Worm (Caenorhabditis elegans) whole organism, mixed stage, embryonic: ENCODE measurements around the gene T26C5.2.

Source experiments
- bed-3 ChIP-seq: fragments of 200-800 bp; sonication (Bioruptor generic); optimal IDR thresholded peaks from 3 replicates; lab custom pipeline; 2018; ENCODE audit warnings: mild to moderate bottlenecking, missing genetic modification characterization, moderate library complexity, missing compliant biosample characterization
- blmp-1 ChIP-seq: fragments of 150-350 bp; optimal IDR thresholded peaks from 2 replicates; lab custom pipeline; 2014; ENCODE audit warnings: missing biosample characterization, missing genetic modification characterization
- ceh-39 ChIP-seq: fragments of 150-350 bp; optimal IDR thresholded peaks from 2 replicates; lab custom pipeline; 2014; ENCODE audit warnings: missing biosample characterization, missing genetic modification characterization
- ceh-43 ChIP-seq: fragments of 200-800 bp; sonication (Bioruptor generic); optimal IDR thresholded peaks from 2 replicates; lab custom pipeline; 2018; ENCODE audit warnings: mild to moderate bottlenecking, missing genetic modification characterization, moderate library complexity, missing compliant biosample characterization
- ceh-83 ChIP-seq: fragments of 200-800 bp; sonication (Bioruptor generic); optimal IDR thresholded peaks from 2 replicates; lab custom pipeline; 2018; ENCODE audit warnings: mild to moderate bottlenecking, missing genetic modification characterization, missing compliant biosample characterization
- ces-1 ChIP-seq: fragments of 150-350 bp; optimal IDR thresholded peaks from 2 replicates; lab custom pipeline; 2014; ENCODE audit warnings: missing biosample characterization, missing genetic modification reagents, missing genetic modification characterization
- cnd-1 ChIP-seq: fragments of 200-800 bp; sonication (Bioruptor generic); optimal IDR thresholded peaks from 2 replicates; lab custom pipeline; 2018; ENCODE audit warnings: mild to moderate bottlenecking, missing genetic modification characterization, missing compliant biosample characterization
- drap-1 ChIP-seq: fragments of 200-800 bp; sonication (Bioruptor generic); optimal IDR thresholded peaks from 3 replicates; lab custom pipeline; 2018; ENCODE audit warnings: mild to moderate bottlenecking, missing genetic modification characterization, missing compliant biosample characterization
- elt-1 ChIP-seq: sonication (generic microtip); optimal IDR thresholded peaks from 2 replicates; lab custom pipeline; 2017; ENCODE audit warnings: missing genetic modification characterization, mild to moderate bottlenecking, missing compliant biosample characterization, antibody characterized with exemption, moderate library complexity, borderline replicate concordance; ENCODE audit not compliant: insufficient read depth
- elt-3 ChIP-seq: fragments of 150-350 bp; optimal IDR thresholded peaks from 2 replicates; lab custom pipeline; 2014; ENCODE audit warnings: missing biosample characterization, missing genetic modification characterization
- flh-1 ChIP-seq: fragments of 200-800 bp; sonication (Bioruptor generic); optimal IDR thresholded peaks from 2 replicates; lab custom pipeline; 2018; ENCODE audit warnings: mild to moderate bottlenecking, missing genetic modification characterization, moderate library complexity, missing compliant biosample characterization
- ham-2 ChIP-seq: fragments of 200-800 bp; sonication (Bioruptor generic); optimal IDR thresholded peaks from 2 replicates; lab custom pipeline; 2018; ENCODE audit warnings: mild to moderate bottlenecking, missing genetic modification characterization, missing compliant biosample characterization
- hlh-1 ChIP-seq: fragments of 150-350 bp; optimal IDR thresholded peaks from 2 replicates; lab custom pipeline; 2014; ENCODE audit warnings: missing biosample characterization, missing genetic modification reagents, missing genetic modification characterization
- lin-13 ChIP-seq: fragments of 150-350 bp; optimal IDR thresholded peaks from 2 replicates; lab custom pipeline; 2014; ENCODE audit warnings: missing biosample characterization, missing genetic modification characterization
- lin-32 ChIP-seq: fragments of 200-800 bp; sonication (Bioruptor generic); optimal IDR thresholded peaks from 2 replicates; lab custom pipeline; 2018; ENCODE audit warnings: mild to moderate bottlenecking, missing genetic modification characterization, missing compliant biosample characterization
- lsy-2 ChIP-seq: fragments of 150-350 bp; optimal IDR thresholded peaks from 2 replicates; lab custom pipeline; 2014; ENCODE audit warnings: missing biosample characterization, missing genetic modification characterization
- mab-5 ChIP-seq: fragments of 150-350 bp; optimal IDR thresholded peaks from 2 replicates; lab custom pipeline; 2014; ENCODE audit warnings: missing biosample characterization, missing genetic modification characterization
- mep-1 ChIP-seq: fragments of 150-350 bp; optimal IDR thresholded peaks from 2 replicates; lab custom pipeline; 2017; ENCODE audit warnings: missing biosample characterization, missing genetic modification reagents, missing genetic modification characterization, inconsistent platforms
- mls-2 ChIP-seq: sonication (generic microtip); optimal IDR thresholded peaks from 2 replicates; lab custom pipeline; 2016; ENCODE audit warnings: mild to moderate bottlenecking, missing genetic modification characterization, moderate library complexity, missing compliant biosample characterization
- nhr-12 ChIP-seq: fragments of 150-350 bp; optimal IDR thresholded peaks from 2 replicates; lab custom pipeline; 2014; ENCODE audit warnings: missing biosample characterization, missing genetic modification characterization
- nhr-2 ChIP-seq: fragments of 150-350 bp; optimal IDR thresholded peaks from 2 replicates; lab custom pipeline; 2014; ENCODE audit warnings: missing biosample characterization, missing genetic modification characterization
- nhr-237 ChIP-seq: fragments of 150-350 bp; optimal IDR thresholded peaks from 2 replicates; lab custom pipeline; 2014; ENCODE audit warnings: missing biosample characterization, missing genetic modification characterization
- nhr-28 ChIP-seq: fragments of 150-350 bp; optimal IDR thresholded peaks from 2 replicates; lab custom pipeline; 2014; ENCODE audit warnings: missing biosample characterization, missing genetic modification characterization
- nhr-76 ChIP-seq: sonication (generic microtip); optimal IDR thresholded peaks from 2 replicates; lab custom pipeline; 2017; ENCODE audit warnings: missing biosample characterization, missing genetic modification characterization
- pha-4 ChIP-seq: fragments of 150-350 bp; optimal IDR thresholded peaks from 2 replicates; lab custom pipeline; 2018; ENCODE audit warnings: missing biosample characterization, missing genetic modification reagents, missing genetic modification characterization
- sem-2 ChIP-seq: fragments of 200-800 bp; sonication (Bioruptor generic); optimal IDR thresholded peaks from 2 replicates; lab custom pipeline; 2018; ENCODE audit warnings: mild to moderate bottlenecking, missing genetic modification characterization, missing compliant biosample characterization
- snpc-4 ChIP-seq: fragments of 150-350 bp; optimal IDR thresholded peaks from 2 replicates; lab custom pipeline; 2014; ENCODE audit warnings: missing biosample characterization, missing genetic modification characterization
- sptf-1 ChIP-seq: sonication (generic microtip); optimal IDR thresholded peaks from 2 replicates; lab custom pipeline; 2017; ENCODE audit warnings: mild to moderate bottlenecking, missing genetic modification characterization, moderate library complexity, missing compliant biosample characterization
- unc-120 ChIP-seq: sonication (generic microtip); optimal IDR thresholded peaks from 2 replicates; lab custom pipeline; 2017; ENCODE audit warnings: missing genetic modification characterization, missing compliant biosample characterization; ENCODE audit not compliant: poor library complexity, severe bottlenecking
- unc-39 ChIP-seq: fragments of 150-350 bp; optimal IDR thresholded peaks from 2 replicates; lab custom pipeline; 2014; ENCODE audit warnings: missing biosample characterization, missing genetic modification characterization
- unc-62 ChIP-seq: fragments of 150-350 bp; optimal IDR thresholded peaks from 2 replicates; lab custom pipeline; 2014; ENCODE audit warnings: missing biosample characterization, missing genetic modification reagents, missing genetic modification characterization
- zip-8 ChIP-seq: fragments of 150-350 bp; optimal IDR thresholded peaks from 2 replicates; lab custom pipeline; 2014; ENCODE audit warnings: missing biosample characterization, missing genetic modification characterization
- ztf-11 ChIP-seq: fragments of 150-350 bp; optimal IDR thresholded peaks from 2 replicates; lab custom pipeline; 2014; ENCODE audit warnings: missing biosample characterization, missing genetic modification characterization

The T26C5.2 gene

ce11 chrII:9194195-9194594 is 38.8 kb upstream of the T26C5.2 start, which contains the start of gene twk-4:
Gene twk-4, minus strand, starts transcription at chrII:9194295.
- TF ChIP-seq lsy-2 (tag; lab: Kevin White, UChicago) = no peak
- TF ChIP-seq lin-32 = no peak
- TF ChIP-seq cnd-1 (tag; lab: Kevin White, UChicago) = no peak
- no peak for TF ChIP-seq mls-2
- TF ChIP-seq zip-8 (tag; lab: Kevin White, UChicago) = no peak
- TF ChIP-seq drap-1 = no peak
- TF ChIP-seq lin-13 (tag; lab: Kevin White, UChicago) = no peak
- TF ChIP-seq sptf-1 (tag; lab: Kevin White, UChicago) = no peak
- no peak for TF ChIP-seq bed-3 (GFP tag; lab: Kevin White, UChicago)
- TF ChIP-seq ces-1 (GFP tag; lab: Kevin White, UChicago) = no peak
- TF ChIP-seq unc-120 (tag; lab: Kevin White, UChicago) = no peak
- no peak for TF ChIP-seq unc-39 (tag; lab: Kevin White, UChicago)
- TF ChIP-seq nhr-28 (tag; lab: Kevin White, UChicago) = no peak
- TF ChIP-seq nhr-76 (tag; lab: Kevin White, UChicago) = no peak
- no peak for TF ChIP-seq ceh-39
- no peak for TF ChIP-seq elt-3 (tag; lab: Kevin White, UChicago)
- TF ChIP-seq nhr-2 (tag; lab: Kevin White, UChicago) = no peak
- TF ChIP-seq blmp-1 (tag; lab: Kevin White, UChicago) = no peak

ce11 chrII:9196325-9196724 is 36.7 kb upstream of the T26C5.2 start:
- no peak for TF ChIP-seq ces-1 (GFP tag; lab: Kevin White, UChicago)
- no peak for TF ChIP-seq lin-32
- no peak for TF ChIP-seq nhr-237
- TF ChIP-seq nhr-12 = no peak
- no peak for TF ChIP-seq hlh-1 (tag; lab: Kevin White, UChicago)
- no peak for TF ChIP-seq elt-1
- TF ChIP-seq bed-3 (GFP tag; lab: Kevin White, UChicago) = no peak
- no peak for TF ChIP-seq lin-13 (tag; lab: Kevin White, UChicago)
- no peak for TF ChIP-seq nhr-28 (tag; lab: Kevin White, UChicago)
- TF ChIP-seq pha-4 = no peak
- no peak for TF ChIP-seq mep-1 (tag; lab: Kevin White, UChicago)
- TF ChIP-seq mab-5 (tag; lab: Kevin White, UChicago) = no peak
- no peak for TF ChIP-seq unc-120 (tag; lab: Kevin White, UChicago)

ce11 chrII:9197212-9197611 is 35.8 kb upstream of the T26C5.2 start, which contains the start of gene let-23:
Gene let-23, plus strand, starts transcription at chrII:9197512.
- no peak for TF ChIP-seq ces-1 (GFP tag; lab: Kevin White, UChicago)
- TF ChIP-seq sem-2 = no peak
- no peak for TF ChIP-seq elt-1
- TF ChIP-seq unc-62 (GFP tag; lab: Kevin White, UChicago) = no peak
- TF ChIP-seq ztf-11 (tag; lab: Kevin White, UChicago) = no peak
- no peak for TF ChIP-seq nhr-2 (tag; lab: Kevin White, UChicago)
- no peak for TF ChIP-seq hlh-1 (tag; lab: Kevin White, UChicago)
- TF ChIP-seq ceh-43 (GFP tag; lab: Kevin White, UChicago) = no peak
- TF ChIP-seq lin-32 = no peak
- TF ChIP-seq ham-2 = no peak
- TF ChIP-seq mls-2 = no peak
- TF ChIP-seq bed-3 (GFP tag; lab: Kevin White, UChicago) = no peak

ce11 chrII:9210076-9210475 is 22.9 kb upstream of the T26C5.2 start, which contains the start of gene ZK1067.4:
Gene ZK1067.4, plus strand, starts transcription at chrII:9210376.
- TF ChIP-seq pha-4 = no peak
- no peak for TF ChIP-seq unc-120 (tag; lab: Kevin White, UChicago)
- no peak for TF ChIP-seq sem-2
- TF ChIP-seq mab-5 (tag; lab: Kevin White, UChicago) = no peak

DNA sequence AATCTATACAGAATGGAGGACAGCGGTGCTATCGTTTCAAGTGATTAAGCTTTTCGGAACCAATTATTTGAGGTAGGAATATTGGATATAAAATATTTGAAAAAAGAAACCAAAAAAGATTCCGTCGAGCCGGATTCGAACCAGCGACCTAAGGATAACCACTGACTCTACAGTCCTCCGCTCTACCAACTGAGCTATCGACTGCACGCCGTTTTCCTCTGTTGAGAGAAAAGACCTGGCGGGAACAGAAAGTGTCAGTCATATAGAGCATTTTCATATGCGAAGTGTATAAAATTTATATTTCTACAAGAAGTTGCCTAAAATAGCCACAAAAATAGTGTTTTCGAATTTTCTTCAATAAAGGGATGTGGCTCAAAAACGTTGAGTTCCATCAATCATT is 21.3 kb upstream of the T26C5.2 start:
- TF ChIP-seq bed-3 (GFP tag; lab: Kevin White, UChicago) = no peak
- TF ChIP-seq mab-5 (tag; lab: Kevin White, UChicago) = no peak
- TF ChIP-seq blmp-1 (tag; lab: Kevin White, UChicago) = no peak
- TF ChIP-seq ceh-83 (GFP tag; lab: Kevin White, UChicago) = no peak
- no peak for TF ChIP-seq unc-120 (tag; lab: Kevin White, UChicago)
- TF ChIP-seq unc-62 (GFP tag; lab: Kevin White, UChicago) = no peak
- no peak for TF ChIP-seq unc-39 (tag; lab: Kevin White, UChicago)
- no peak for TF ChIP-seq nhr-28 (tag; lab: Kevin White, UChicago)
- no peak for TF ChIP-seq ztf-11 (tag; lab: Kevin White, UChicago)
- no peak for TF ChIP-seq sptf-1 (tag; lab: Kevin White, UChicago)
- no peak for TF ChIP-seq mep-1 (tag; lab: Kevin White, UChicago)
- TF ChIP-seq lin-32 = no peak
- no peak for TF ChIP-seq ces-1 (GFP tag; lab: Kevin White, UChicago)
- no peak for TF ChIP-seq cnd-1 (tag; lab: Kevin White, UChicago)
- TF ChIP-seq nhr-237 = no peak
- TF ChIP-seq sem-2 = no peak
- TF ChIP-seq elt-1 = no peak
- TF ChIP-seq snpc-4 (tag; lab: Kevin White, UChicago) = no peak
- no peak for TF ChIP-seq flh-1
